Worm (Caenorhabditis elegans) whole organism, L1 larva: ENCODE measurements around the gene ipla-7.
A peak's percentile ranks its signal among the peaks of the same experiment; 100 is the strongest.

Source experiments
- C04F5.9 ChIP-seq: sonication (generic microtip); optimal IDR thresholded peaks from 2 replicates; lab custom pipeline; 2016; ENCODE audit warnings: missing genetic modification characterization, missing compliant biosample characterization
- C34B4.2 ChIP-seq: sonication (generic microtip); optimal IDR thresholded peaks from 2 replicates; lab custom pipeline; 2017; ENCODE audit warnings: mild to moderate bottlenecking, missing genetic modification characterization, missing compliant biosample characterization
- Y116A8C.19 ChIP-seq: sonication (generic microtip); optimal IDR thresholded peaks from 2 replicates; lab custom pipeline; 2016; ENCODE audit warnings: missing compliant biosample characterization, missing genetic modification characterization, borderline replicate concordance
- aha-1 ChIP-seq: fragments of 150-350 bp; optimal IDR thresholded peaks from 2 replicates; lab custom pipeline; 2014; ENCODE audit warnings: missing biosample characterization, missing genetic modification characterization
- aly-2 ChIP-seq: fragments of 150-350 bp; optimal IDR thresholded peaks from 2 replicates; lab custom pipeline; 2014; ENCODE audit warnings: missing biosample characterization, missing genetic modification characterization
- blmp-1 ChIP-seq: fragments of 150-350 bp; optimal IDR thresholded peaks from 2 replicates; lab custom pipeline; 2014; ENCODE audit warnings: missing biosample characterization, missing genetic modification characterization
- ceh-63 ChIP-seq: fragments of 200-800 bp; sonication (Bioruptor generic); optimal IDR thresholded peaks from 2 replicates; lab custom pipeline; 2018; ENCODE audit warnings: mild to moderate bottlenecking, missing genetic modification characterization, missing compliant biosample characterization
- ceh-8 ChIP-seq: fragments of 200-800 bp; sonication (Bioruptor generic); optimal IDR thresholded peaks from 2 replicates; lab custom pipeline; 2018; ENCODE audit warnings: mild to moderate bottlenecking, missing genetic modification characterization, moderate library complexity, missing compliant biosample characterization
- ceh-90 ChIP-seq: sonication (generic microtip); optimal IDR thresholded peaks from 2 replicates; lab custom pipeline; 2016; ENCODE audit warnings: missing genetic modification characterization, missing compliant biosample characterization
- ces-1 ChIP-seq: fragments of 150-350 bp; optimal IDR thresholded peaks from 2 replicates; lab custom pipeline; 2014; ENCODE audit warnings: missing biosample characterization, missing genetic modification reagents, missing genetic modification characterization
- dsc-1 ChIP-seq: sonication (generic microtip); optimal IDR thresholded peaks from 2 replicates; lab custom pipeline; 2016; ENCODE audit warnings: mild to moderate bottlenecking, missing genetic modification characterization, missing compliant biosample characterization
- efl-1 ChIP-seq, 4 experiments: fragments of 150-350 bp; optimal IDR thresholded peaks in 3 of 4; peaks in 1 of 4; 1 replicate in 1 of 4; 2 replicates in 3 of 4; lab custom pipeline; 2014; ENCODE audit warnings: missing biosample characterization in 2 of 4, missing genetic modification characterization in 2 of 4, missing genetic modification reagents in 2 of 4
- efl-3 ChIP-seq: fragments of 200-800 bp; sonication (Bioruptor generic); optimal IDR thresholded peaks from 2 replicates; lab custom pipeline; 2018; ENCODE audit warnings: mild to moderate bottlenecking, missing genetic modification characterization, missing compliant biosample characterization
- egl-13 ChIP-seq: sonication (generic microtip); optimal IDR thresholded peaks from 2 replicates; lab custom pipeline; 2016; ENCODE audit warnings: missing genotype, missing genetic modification reagents, missing genetic modification characterization, missing compliant biosample characterization
- elt-3 ChIP-seq, 6 experiments: fragments of 150-350 bp in 1 of 6; sonication (generic microtip); optimal IDR thresholded peaks; 2 replicates each; lab custom pipeline; 2017 to 2018; ENCODE audit warnings: missing biosample characterization in 6 of 6, missing genetic modification characterization in 6 of 6, inconsistent platforms in 1 of 6
- ets-5 ChIP-seq: fragments of 200-800 bp; sonication (Bioruptor generic); IDR thresholded peaks from 2 replicates; pipeline ENCODE4 v1.3.6; 2022; ENCODE audit warnings: missing genetic modification characterization, missing compliant biosample characterization
- fkh-4 ChIP-seq: sonication (generic microtip); optimal IDR thresholded peaks from 2 replicates; lab custom pipeline; 2016; ENCODE audit warnings: missing compliant biosample characterization, missing genetic modification characterization, borderline replicate concordance
- grh-1 ChIP-seq: fragments of 200-800 bp; sonication (Bioruptor generic); IDR thresholded peaks from 2 replicates; pipeline ENCODE4 v1.3.6; 2022; ENCODE audit warnings: missing genetic modification reagents, missing genetic modification characterization, missing compliant biosample characterization
- hlh-17 ChIP-seq: fragments of 200-800 bp; sonication (Bioruptor generic); optimal IDR thresholded peaks from 2 replicates; lab custom pipeline; 2018; ENCODE audit warnings: missing genetic modification characterization, mild to moderate bottlenecking, missing compliant biosample characterization, moderate library complexity, borderline replicate concordance
- irx-1 ChIP-seq: sonication (generic microtip); optimal IDR thresholded peaks from 2 replicates; lab custom pipeline; 2016; ENCODE audit warnings: missing genetic modification characterization, missing compliant biosample characterization
- isw-1 ChIP-seq: fragments of 200-800 bp; sonication (Bioruptor generic); IDR thresholded peaks from 2 replicates; pipeline ENCODE4 v1.3.6; 2022; ENCODE audit warnings: missing genetic modification characterization, missing compliant biosample characterization
- lin-14 ChIP-seq: fragments of 200-800 bp; sonication (Bioruptor generic); optimal IDR thresholded peaks from 2 replicates; lab custom pipeline; 2018; ENCODE audit warnings: mild to moderate bottlenecking, missing genetic modification characterization, moderate library complexity, missing compliant biosample characterization
- lin-39 ChIP-seq: fragments of 150-350 bp; optimal IDR thresholded peaks from 2 replicates; lab custom pipeline; 2014; ENCODE audit warnings: missing biosample characterization, missing genetic modification reagents, missing genetic modification characterization
- mef-2 ChIP-seq: fragments of 150-350 bp; optimal IDR thresholded peaks from 2 replicates; lab custom pipeline; 2014; ENCODE audit warnings: missing biosample characterization, missing genetic modification characterization
- nhr-11 ChIP-seq: fragments of 150-350 bp; optimal IDR thresholded peaks from 2 replicates; lab custom pipeline; 2014; ENCODE audit warnings: missing biosample characterization, missing genetic modification characterization
- nhr-19 ChIP-seq: fragments of 200-800 bp; sonication (Bioruptor generic); conservative IDR thresholded peaks from 2 replicates; pipeline ENCODE4 v1.3.6; 2022; ENCODE audit warnings: missing genetic modification characterization, missing compliant biosample characterization
- nhr-20 ChIP-seq: sonication (generic microtip); optimal IDR thresholded peaks from 2 replicates; lab custom pipeline; 2016; ENCODE audit warnings: mild to moderate bottlenecking, missing genetic modification characterization, missing compliant biosample characterization
- nhr-237 ChIP-seq: fragments of 150-350 bp; optimal IDR thresholded peaks from 2 replicates; lab custom pipeline; 2014; ENCODE audit warnings: missing biosample characterization, missing genetic modification characterization
- nhr-28 ChIP-seq: fragments of 150-350 bp; optimal IDR thresholded peaks from 2 replicates; lab custom pipeline; 2014; ENCODE audit warnings: missing biosample characterization, missing genetic modification characterization
- nhr-71 ChIP-seq: sonication (generic microtip); optimal IDR thresholded peaks from 2 replicates; lab custom pipeline; 2016; ENCODE audit warnings: mild to moderate bottlenecking, missing genetic modification characterization, moderate library complexity, missing compliant biosample characterization
- nhr-77 ChIP-seq: fragments of 150-350 bp; optimal IDR thresholded peaks from 2 replicates; lab custom pipeline; 2014; ENCODE audit warnings: missing biosample characterization, missing genetic modification characterization
- nhr-85 ChIP-seq: sonication (generic microtip); peaks from one replicate; lab custom pipeline; 2016; ENCODE audit warnings: missing genetic modification characterization, inconsistent platforms, missing compliant biosample characterization
- nhr-90 ChIP-seq: sonication (generic microtip); optimal IDR thresholded peaks from 2 replicates; lab custom pipeline; 2016; ENCODE audit warnings: mild to moderate bottlenecking, missing genetic modification characterization, missing compliant biosample characterization; ENCODE audit not compliant: poor library complexity
- pax-3 ChIP-seq: fragments of 200-800 bp; sonication (Bioruptor generic); optimal IDR thresholded peaks from 2 replicates; lab custom pipeline; 2018; ENCODE audit warnings: mild to moderate bottlenecking, missing genetic modification characterization, moderate library complexity, missing compliant biosample characterization
- pqm-1 ChIP-seq: sonication (generic microtip); optimal IDR thresholded peaks from 3 replicates; lab custom pipeline; 2017; ENCODE audit warnings: missing biosample characterization, missing genetic modification characterization
- skn-1 ChIP-seq: fragments of 150-350 bp; optimal IDR thresholded peaks from 2 replicates; lab custom pipeline; 2014; ENCODE audit warnings: missing biosample characterization, missing genetic modification characterization
- snpc-4 ChIP-seq: fragments of 150-350 bp; optimal IDR thresholded peaks from 2 replicates; lab custom pipeline; 2014; ENCODE audit warnings: missing biosample characterization, missing genetic modification characterization
- snu-23 ChIP-seq: sonication (generic microtip); optimal IDR thresholded peaks from 2 replicates; lab custom pipeline; 2016; ENCODE audit warnings: missing genetic modification characterization, missing compliant biosample characterization
- sox-4 ChIP-seq: sonication (generic microtip); optimal IDR thresholded peaks from 2 replicates; lab custom pipeline; 2016; ENCODE audit warnings: missing genetic modification characterization, missing compliant biosample characterization
- sptf-1 ChIP-seq: fragments of 150-350 bp; optimal IDR thresholded peaks from 2 replicates; lab custom pipeline; 2014; ENCODE audit warnings: missing biosample characterization, missing genetic modification characterization
- swsn-7 ChIP-seq: sonication (generic microtip); optimal IDR thresholded peaks from 2 replicates; lab custom pipeline; 2016; ENCODE audit warnings: missing genetic modification characterization, missing compliant biosample characterization
- tbx-2 ChIP-seq: sonication (generic microtip); optimal IDR thresholded peaks from 2 replicates; lab custom pipeline; 2016; ENCODE audit warnings: missing genetic modification characterization, missing compliant biosample characterization
- tlp-1 ChIP-seq: fragments of 150-350 bp; optimal IDR thresholded peaks from 2 replicates; lab custom pipeline; 2014; ENCODE audit warnings: missing biosample characterization, missing genetic modification characterization
- unc-130 ChIP-seq: fragments of 150-350 bp; optimal IDR thresholded peaks from 2 replicates; lab custom pipeline; 2017; ENCODE audit warnings: missing biosample characterization, missing genetic modification characterization, inconsistent platforms
- unc-86 ChIP-seq: sonication (generic microtip); optimal IDR thresholded peaks from 2 replicates; lab custom pipeline; 2016; ENCODE audit warnings: missing genetic modification characterization, missing compliant biosample characterization
- vab-15 ChIP-seq: sonication (generic microtip); optimal IDR thresholded peaks from 2 replicates; lab custom pipeline; 2017; ENCODE audit warnings: missing genotype, mild to moderate bottlenecking, missing genetic modification characterization, missing compliant biosample characterization
- zip-4 ChIP-seq: fragments of 200-800 bp; sonication (Bioruptor generic); optimal IDR thresholded peaks from 2 replicates; lab custom pipeline; 2018; ENCODE audit warnings: mild to moderate bottlenecking, missing genetic modification characterization, moderate library complexity, missing compliant biosample characterization

Gene ipla-7

DNA sequence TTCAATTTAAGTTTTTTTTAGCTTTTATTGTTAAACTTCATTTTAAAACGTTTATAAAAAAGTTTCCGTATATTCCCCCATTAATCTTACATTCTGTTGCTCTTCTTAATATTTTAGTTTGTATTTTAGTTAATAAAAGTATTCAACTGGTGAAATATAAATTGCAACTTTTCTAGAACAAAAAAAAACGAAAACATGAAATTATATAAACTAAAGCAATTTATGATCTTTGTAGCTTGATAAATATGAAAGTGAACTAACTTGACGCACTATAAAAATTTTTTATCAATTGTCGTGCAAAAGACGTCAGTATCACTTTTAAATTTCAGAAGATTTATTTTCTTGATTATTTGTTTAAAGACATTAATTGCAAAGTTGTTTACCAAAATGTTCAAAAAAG is 45.0 kb downstream of the ipla-7 start, which contains the start of gene F44D12.2:
F44D12.2 (minus strand) TSS at position 101 of the 400 bp plus-strand sequence.
- TF ChIP-seq grh-1 (GFP tag; lab: Robert Waterston, UW) (no peak), ceh-8 (GFP tag; lab: Kevin White, UChicago) (no peak), hlh-17 (GFP tag; lab: Kevin White, UChicago) (no peak), C34B4.2 (no peak), nhr-28 (no peak), sox-4 (tag; lab: Kevin White, UChicago) (no peak), sptf-1 (tag; lab: Kevin White, UChicago) (no peak), nhr-11 (tag; lab: Kevin White, UChicago) (no peak), lin-39 (tag; lab: Kevin White, UChicago) (no peak), nhr-237 (no peak), unc-86 (no peak), tlp-1 (tag; lab: Kevin White, UChicago) (no peak), snpc-4 (tag; lab: Kevin White, UChicago) (no peak), snu-23 (GFP tag; lab: Kevin White, UChicago) (no peak), ceh-90 (tag; lab: Kevin White, UChicago) (no peak), nhr-20 (tag; lab: Kevin White, UChicago) (no peak), irx-1 (no peak), pqm-1 (tag; lab: Kevin White, UChicago) (no peak), swsn-7 (tag; lab: Kevin White, UChicago) (no peak)

DNA sequence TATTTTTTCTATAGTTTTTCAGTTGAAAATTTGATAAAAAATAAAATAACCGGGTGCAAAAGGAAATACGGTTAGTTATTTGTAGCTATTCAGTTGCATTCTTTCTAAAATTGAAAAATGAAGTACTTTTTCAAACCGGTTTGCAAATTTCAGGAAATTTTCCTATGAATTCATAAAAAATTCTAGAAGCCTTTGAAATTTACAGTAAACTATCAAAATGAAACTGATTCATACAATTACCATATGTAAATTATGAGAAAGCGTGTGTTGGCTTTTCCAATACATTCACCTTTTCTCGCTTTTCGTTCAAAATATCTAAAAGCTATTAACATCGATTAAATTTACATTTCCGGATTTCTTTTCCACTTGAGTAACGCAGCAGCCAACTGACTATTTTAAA is 45.7 kb downstream of the ipla-7 start, which contains the start of gene ent-7:
ent-7 (plus strand) TSS at position 301 of the 400 bp plus-strand sequence.
- no peak for TF ChIP-seq ets-5
- TF ChIP-seq efl-1 (optimal IDR thresholded peaks at IDR 0.05; lab: Kevin White, UChicago) = no peak
- TF ChIP-seq efl-1 (GFP tag; optimal IDR thresholded peaks at IDR 0.05 in 1 of 2; lab: Kevin White, UChicago) = peak in 1 of 2 experiments; percentile 4

DNA sequence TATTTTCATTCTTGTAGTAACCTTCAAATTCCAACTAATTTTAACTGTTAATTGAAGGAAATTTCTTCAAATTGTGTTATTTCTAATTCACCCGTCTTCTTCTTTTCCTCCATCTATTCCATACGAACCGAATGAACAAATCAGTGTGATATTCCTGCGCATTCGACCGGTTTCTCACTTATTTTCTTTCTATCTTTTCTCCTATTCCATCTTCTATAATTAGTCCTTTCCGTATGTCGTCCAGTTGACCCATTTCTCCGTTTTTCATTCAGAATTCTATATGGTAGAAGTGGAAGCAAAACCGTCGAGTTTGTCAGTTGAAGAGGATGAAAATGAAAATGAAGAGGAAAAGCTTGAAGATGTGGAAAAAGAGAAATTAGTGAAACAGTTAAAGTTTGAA is 53.1 kb downstream of the ipla-7 start, which contains the start of gene magu-4:
magu-4 (plus strand) TSS at position 218 of the 400 bp plus-strand sequence.
- TF ChIP-seq blmp-1 (tag; lab: Kevin White, UChicago) = peak; percentile 90
- TF ChIP-seq nhr-85 = no peak
- peak; percentile 39 for TF ChIP-seq lin-14 (GFP tag; lab: Kevin White, UChicago)

DNA sequence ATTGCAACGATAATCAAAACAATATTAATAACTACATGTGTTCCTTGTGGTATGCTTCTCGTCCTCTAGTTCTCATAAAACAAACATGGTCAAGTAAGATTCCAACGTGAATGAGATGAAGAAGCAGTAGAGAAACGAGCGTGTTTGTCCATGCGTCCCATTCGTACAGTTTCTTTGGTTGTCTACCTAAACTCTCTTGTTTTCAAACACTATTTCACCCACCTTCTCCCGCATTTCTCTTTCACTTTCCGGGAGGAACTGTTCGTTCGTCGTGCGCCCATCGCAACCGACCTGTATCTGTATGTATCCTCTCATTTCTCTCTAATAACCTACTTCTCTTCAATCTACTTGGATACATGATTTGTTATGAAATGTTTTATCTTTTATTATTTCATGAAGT is 54.9 kb downstream of the ipla-7 start:
- TF ChIP-seq nhr-19 (GFP tag; lab: Robert Waterston, UW) (no peak), aha-1 (tag; lab: Kevin White, UChicago) (no peak), blmp-1 (tag; lab: Kevin White, UChicago) (peak; percentile 99), unc-86 (no peak), egl-13 (tag; lab: Kevin White, UChicago) (no peak), nhr-90 (tag; lab: Kevin White, UChicago) (no peak), Y116A8C.19 (tag; lab: Kevin White, UChicago) (no peak), mef-2 (no peak), ceh-90 (tag; lab: Kevin White, UChicago) (no peak), tbx-2 (no peak), vab-15 (tag; lab: Kevin White, UChicago) (no peak), snu-23 (GFP tag; lab: Kevin White, UChicago) (peak; percentile 33), nhr-71 (peak; percentile 5), lin-14 (GFP tag; lab: Kevin White, UChicago) (peak; percentile 78), unc-130 (tag; lab: Kevin White, UChicago) (no peak), zip-4 (no peak), ces-1 (GFP tag; lab: Kevin White, UChicago) (no peak), elt-3 (tag; optimal IDR thresholded peaks at IDR 0.05; lab: Kevin White, UChicago) (peak in 2 of 6 experiments; percentile 32 to 67), nhr-77 (tag; lab: Kevin White, UChicago) (no peak), C04F5.9 (no peak), ceh-63 (GFP tag; lab: Kevin White, UChicago) (no peak), nhr-85 (no peak), pax-3 (tag; lab: Kevin White, UChicago) (no peak), nhr-20 (tag; lab: Kevin White, UChicago) (peak; percentile 5), dsc-1 (tag; lab: Kevin White, UChicago) (no peak), efl-3 (GFP tag; lab: Kevin White, UChicago) (no peak), ceh-8 (GFP tag; lab: Kevin White, UChicago) (no peak), fkh-4 (tag; lab: Kevin White, UChicago) (no peak), isw-1 (GFP tag; lab: Robert Waterston, UW) (no peak), skn-1 (tag; lab: Kevin White, UChicago) (peak; percentile 23), aly-2 (tag; lab: Kevin White, UChicago) (no peak), sptf-1 (tag; lab: Kevin White, UChicago) (no peak)
